Worm (Caenorhabditis elegans) whole organism, late embryonic: ENCODE measurements around the gene T27F7.12.

Experiments
- ama-1 ChIP-seq: fragments of 150-350 bp; optimal IDR thresholded peaks from 2 replicates; lab custom pipeline; 2014
- ceh-22 ChIP-seq: sonication (generic microtip); optimal IDR thresholded peaks from 2 replicates; lab custom pipeline; 2017; ENCODE audit warnings: missing biosample characterization, missing genetic modification characterization
- dve-1 ChIP-seq: sonication (generic microtip); optimal IDR thresholded peaks from 2 replicates; lab custom pipeline; 2017; ENCODE audit warnings: antibody characterized with exemption, mild to moderate bottlenecking, missing genetic modification characterization, missing compliant biosample characterization
- fkh-10 ChIP-seq: fragments of 150-350 bp; optimal IDR thresholded peaks from 2 replicates; lab custom pipeline; 2014; ENCODE audit warnings: missing biosample characterization, missing genetic modification reagents, missing genetic modification characterization
- hlh-8 ChIP-seq: sonication (generic microtip); optimal IDR thresholded peaks from 2 replicates; lab custom pipeline; 2016; ENCODE audit warnings: missing genotype, missing genetic modification characterization, missing compliant biosample characterization
- lin-11 ChIP-seq: fragments of 200-800 bp; sonication (Bioruptor generic); optimal IDR thresholded peaks from 2 replicates; lab custom pipeline; 2018; ENCODE audit warnings: mild to moderate bottlenecking, missing genetic modification characterization, missing compliant biosample characterization
- mec-3 ChIP-seq: sonication (generic microtip); optimal IDR thresholded peaks from 2 replicates; lab custom pipeline; 2016; ENCODE audit warnings: borderline replicate concordance, missing genetic modification characterization, missing compliant biosample characterization
- nhr-11 ChIP-seq: fragments of 150-350 bp; optimal IDR thresholded peaks from 2 replicates; lab custom pipeline; 2014; ENCODE audit warnings: missing biosample characterization, missing genetic modification characterization
- odd-2 ChIP-seq: sonication (generic microtip); optimal IDR thresholded peaks from 2 replicates; lab custom pipeline; 2017; ENCODE audit warnings: antibody characterized with exemption, mild to moderate bottlenecking, missing genetic modification characterization, missing compliant biosample characterization
- pag-3 ChIP-seq: sonication (generic microtip); optimal IDR thresholded peaks from 2 replicates; lab custom pipeline; 2016; ENCODE audit warnings: missing compliant biosample characterization, missing genetic modification characterization, borderline replicate concordance
- pha-2 ChIP-seq: sonication (generic microtip); optimal IDR thresholded peaks from 2 replicates; lab custom pipeline; 2017; ENCODE audit warnings: mild to moderate bottlenecking, missing genetic modification characterization, missing compliant biosample characterization
- sdc-2 ChIP-seq: sonication (generic microtip); optimal IDR thresholded peaks from 2 replicates; lab custom pipeline; 2016; ENCODE audit warnings: missing genotype, missing genetic modification characterization, missing compliant biosample characterization
- syd-9 ChIP-seq: sonication (generic microtip); optimal IDR thresholded peaks from 2 replicates; lab custom pipeline; 2016; ENCODE audit warnings: mild to moderate bottlenecking, missing genetic modification characterization, moderate library complexity, missing compliant biosample characterization
- unc-86 ChIP-seq: sonication (generic microtip); optimal IDR thresholded peaks from 2 replicates; lab custom pipeline; 2016; ENCODE audit warnings: missing genetic modification characterization, missing compliant biosample characterization

DNA sequence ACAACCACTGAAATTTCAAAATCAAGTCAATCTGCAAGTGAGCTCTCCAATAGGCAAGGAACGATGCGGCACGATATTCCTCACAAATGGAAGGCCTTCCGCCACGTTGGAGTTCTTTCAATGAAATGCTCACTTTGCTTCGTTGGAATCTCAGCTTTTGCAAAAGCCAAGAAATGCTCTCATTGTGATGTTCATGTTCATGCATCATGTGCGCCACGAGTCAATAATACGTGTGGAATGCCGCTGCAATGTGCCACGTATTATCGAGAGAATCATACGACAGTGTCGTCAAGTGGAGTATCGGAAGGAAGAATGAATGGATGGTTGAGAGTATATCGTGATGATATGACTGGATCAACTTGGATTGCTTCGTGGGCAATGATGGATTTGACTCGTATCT, 12.0 kb downstream of the T27F7.12 start:
- TF ChIP-seq nhr-11 (tag; lab: Kevin White, UChicago) = no peak
- no peak for TF ChIP-seq mec-3 (tag; lab: Kevin White, UChicago)
- no peak for TF ChIP-seq fkh-10 (GFP tag; lab: Kevin White, UChicago)
- no peak for TF ChIP-seq unc-86 (tag; lab: Kevin White, UChicago)
- TF ChIP-seq ama-1 (lab: Kevin White, UChicago) = no peak
- TF ChIP-seq lin-11 (tag; lab: Kevin White, UChicago) = no peak
- TF ChIP-seq sdc-2 (tag; lab: Kevin White, UChicago) = no peak
- TF ChIP-seq syd-9 = no peak
- TF ChIP-seq pag-3 (tag; lab: Kevin White, UChicago) = no peak
- no peak for TF ChIP-seq pha-2 (tag; lab: Kevin White, UChicago)
- no peak for TF ChIP-seq dve-1 (tag; lab: Kevin White, UChicago)
- no peak for TF ChIP-seq hlh-8 (tag; lab: Kevin White, UChicago)
- TF ChIP-seq ceh-22 = no peak
- no peak for TF ChIP-seq odd-2 (tag; lab: Kevin White, UChicago)
